Fruit fly (Drosophila melanogaster) whole organism, embryonic: ENCODE measurements around the gene Idgf4.

Source experiments
- ATbp ChIP-seq: fragments of 200-800 bp; sonication (Bioruptor generic); optimal IDR thresholded peaks from 2 replicates; lab custom pipeline; 2017; ENCODE audit warnings: missing biosample characterization, mild to moderate bottlenecking, missing genetic modification characterization, missing genetic modification reagents
- BEAF-32 ChIP-seq: fragments of 200-800 bp; sonication (Bioruptor generic); optimal IDR thresholded peaks from 3 replicates; lab custom pipeline; 2017; ENCODE audit warnings: missing biosample characterization, missing genetic modification characterization, mild to moderate bottlenecking, moderate library complexity, missing genetic modification reagents
- CG12155 ChIP-seq: fragments of 200-800 bp; sonication (Bioruptor generic); optimal IDR thresholded peaks from 3 replicates; lab custom pipeline; 2016; ENCODE audit warnings: missing biosample characterization, missing genetic modification characterization
- CG1233 ChIP-seq: fragments of 200-800 bp; sonication (Bioruptor generic); optimal IDR thresholded peaks from 4 replicates; lab custom pipeline; 2018; ENCODE audit warnings: missing biosample characterization, mild to moderate bottlenecking, missing genetic modification characterization
- CG13775 ChIP-seq: fragments of 200-800 bp; sonication (Bioruptor generic); optimal IDR thresholded peaks from 3 replicates; lab custom pipeline; 2017; ENCODE audit warnings: missing biosample characterization, mild to moderate bottlenecking, missing genetic modification characterization
- CG14860 ChIP-seq: fragments of 200-800 bp; sonication (Bioruptor generic); IDR thresholded peaks from 3 replicates; pipeline ENCODE4 v1.3.6; 2022; ENCODE audit warnings: missing biosample characterization, missing genetic modification characterization; ENCODE audit not compliant: partially characterized antibody
- CG15514 ChIP-seq: fragments of 200-800 bp; sonication (Bioruptor generic); optimal IDR thresholded peaks from 3 replicates; lab custom pipeline; 2017; ENCODE audit warnings: missing biosample characterization, missing genetic modification characterization, mild to moderate bottlenecking, moderate library complexity, missing genetic modification reagents
- CG18476 ChIP-seq: fragments of 200-800 bp; sonication (Bioruptor generic); optimal IDR thresholded peaks from 2 replicates; lab custom pipeline; 2016; ENCODE audit warnings: missing biosample characterization, mild to moderate bottlenecking, missing genetic modification characterization
- CG2116 ChIP-seq: fragments of 200-800 bp; sonication (Bioruptor generic); optimal IDR thresholded peaks from 3 replicates; lab custom pipeline; 2018; ENCODE audit warnings: missing biosample characterization, mild to moderate bottlenecking, missing genetic modification characterization
- CG2120 ChIP-seq: fragments of 200-800 bp; sonication (Bioruptor generic); optimal IDR thresholded peaks from 3 replicates; lab custom pipeline; 2016; ENCODE audit warnings: missing biosample characterization, missing genetic modification characterization
- CG2875 ChIP-seq: fragments of 200-800 bp; sonication (Bioruptor generic); optimal IDR thresholded peaks from 2 replicates; lab custom pipeline; 2017; ENCODE audit warnings: missing biosample characterization, mild to moderate bottlenecking, missing genetic modification characterization, missing genetic modification reagents
- CG3407 ChIP-seq: fragments of 200-800 bp; sonication (Bioruptor generic); optimal IDR thresholded peaks from 2 replicates; lab custom pipeline; 2018; ENCODE audit warnings: missing biosample characterization, mild to moderate bottlenecking, missing genetic modification characterization
- CG34422 ChIP-seq: fragments of 200-800 bp; sonication (Bioruptor generic); IDR thresholded peaks from 3 replicates; pipeline ENCODE4 v1.3.6; 2022; ENCODE audit warnings: missing biosample characterization, missing genetic modification characterization
- CG5953 ChIP-seq: fragments of 200-800 bp; sonication (Bioruptor generic); IDR thresholded peaks from 2 replicates; pipeline ENCODE4 v1.3.6; 2022; ENCODE audit warnings: missing biosample characterization, missing genetic modification characterization
- CG6683 ChIP-seq: fragments of 200-800 bp; sonication (Bioruptor generic); optimal IDR thresholded peaks from 2 replicates; lab custom pipeline; 2017; ENCODE audit warnings: missing biosample characterization, mild to moderate bottlenecking, missing genetic modification characterization, missing genetic modification reagents
- CG7745 ChIP-seq: fragments of 200-800 bp; sonication (Bioruptor generic); optimal IDR thresholded peaks from 2 replicates; lab custom pipeline; 2018; ENCODE audit warnings: missing biosample characterization, mild to moderate bottlenecking, missing genetic modification characterization, moderate library complexity
- CG7987 ChIP-seq: fragments of 200-800 bp; sonication (Bioruptor generic); optimal IDR thresholded peaks from 2 replicates; lab custom pipeline; 2018; ENCODE audit warnings: missing biosample characterization, mild to moderate bottlenecking, missing genetic modification characterization, moderate library complexity
- CG8765 ChIP-seq: fragments of 200-800 bp; sonication (Bioruptor generic); IDR thresholded peaks from 2 replicates; pipeline ENCODE4 v1.3.6; 2022; ENCODE audit warnings: missing biosample characterization, missing genetic modification characterization
- CG8944 ChIP-seq: fragments of 200-800 bp; sonication (Bioruptor generic); optimal IDR thresholded peaks from 3 replicates; lab custom pipeline; 2016; ENCODE audit warnings: missing biosample characterization, missing genetic modification characterization
- CG9727 ChIP-seq: fragments of 200-800 bp; sonication (Bioruptor generic); optimal IDR thresholded peaks from 3 replicates; lab custom pipeline; 2017; ENCODE audit warnings: missing biosample characterization, mild to moderate bottlenecking, missing genetic modification characterization
- CTCF ChIP-seq: fragments of 200-800 bp; sonication (Bioruptor generic); optimal IDR thresholded peaks from 2 replicates; lab custom pipeline; 2017; ENCODE audit warnings: missing biosample characterization, mild to moderate bottlenecking, missing genetic modification characterization, moderate library complexity
- Drgx ChIP-seq: fragments of 200-800 bp; sonication (Bioruptor generic); IDR thresholded peaks from 2 replicates; pipeline ENCODE4 v1.3.6; 2022; ENCODE audit warnings: missing biosample characterization, missing genetic modification characterization
- E2f2 ChIP-seq: fragments of 200-800 bp; sonication (Bioruptor generic); IDR thresholded peaks from 2 replicates; pipeline ENCODE4 v1.3.6; 2022; ENCODE audit warnings: missing biosample characterization, missing genetic modification characterization
- Hr51 ChIP-seq, 2 experiments: fragments of 200-800 bp; sonication (Bioruptor generic); optimal IDR thresholded peaks; 2 replicates in 1 of 2; 3 replicates in 1 of 2; lab custom pipeline; 2016 to 2018; ENCODE audit warnings: missing biosample characterization in 2 of 2, missing genetic modification characterization in 2 of 2, mild to moderate bottlenecking in 1 of 2, moderate library complexity in 1 of 2
- MBD-R2 ChIP-seq: fragments of 200-800 bp; sonication (Bioruptor generic); IDR thresholded peaks from 2 replicates; pipeline ENCODE4 v1.3.6; 2022; ENCODE audit warnings: missing biosample characterization, missing genetic modification characterization
- Optix ChIP-seq: fragments of 200-800 bp; sonication (Bioruptor generic); IDR thresholded peaks from 3 replicates; pipeline ENCODE4 v1.3.6; 2022; ENCODE audit warnings: missing biosample characterization, missing genetic modification characterization
- Pdp1 ChIP-seq, 2 experiments: fragments of 200-800 bp; sonication (Bioruptor generic); optimal IDR thresholded peaks; 3 replicates each; lab custom pipeline; 2016; ENCODE audit warnings: missing biosample characterization in 2 of 2, missing genetic modification characterization in 2 of 2, mild to moderate bottlenecking in 1 of 2, moderate library complexity in 1 of 2
- Usf ChIP-seq: fragments of 200-800 bp; sonication (Bioruptor generic); optimal IDR thresholded peaks from 2 replicates; lab custom pipeline; 2017; ENCODE audit warnings: missing genotype, missing biosample characterization, missing genetic modification characterization
- abd-A ChIP-seq: fragments of 200-800 bp; sonication (Bioruptor generic); optimal IDR thresholded peaks from 3 replicates; lab custom pipeline; 2019; ENCODE audit warnings: missing biosample characterization, mild to moderate bottlenecking, missing genetic modification characterization, moderate library complexity
- chif ChIP-seq, 2 experiments: fragments of 200-800 bp; sonication (Bioruptor generic); optimal IDR thresholded peaks; 3 replicates each; lab custom pipeline; 2016; ENCODE audit warnings: missing biosample characterization in 2 of 2, missing genetic modification characterization in 2 of 2
- dmrt11E ChIP-seq: fragments of 200-800 bp; sonication (Bioruptor generic); optimal IDR thresholded peaks from 3 replicates; lab custom pipeline; 2018; ENCODE audit warnings: missing biosample characterization, mild to moderate bottlenecking, missing genetic modification characterization, moderate library complexity
- dysf ChIP-seq: fragments of 200-800 bp; sonication (Bioruptor generic); IDR thresholded peaks from 3 replicates; pipeline ENCODE4 v1.3.6; 2022; ENCODE audit warnings: missing biosample characterization, missing genetic modification characterization
- hkb ChIP-seq, 2 experiments: fragments of 200-800 bp in 1 of 2; fragments of >200 bp in 1 of 2; sonication (Bioruptor generic) in 1 of 2; IDR thresholded peaks in 1 of 2; optimal IDR thresholded peaks in 1 of 2; 2 replicates each; pipeline versions ENCODE4 v1.3.6 to Lab custom; 2017 to 2022; ENCODE audit warnings: missing biosample characterization in 1 of 2, missing genetic modification characterization in 1 of 2
- inv ChIP-seq: fragments of 200-800 bp; sonication (Bioruptor generic); IDR thresholded peaks from 2 replicates; pipeline ENCODE4 v1.3.6; 2022; ENCODE audit warnings: missing biosample characterization, missing genetic modification characterization; ENCODE audit not compliant: partially characterized antibody
- lilli ChIP-seq: fragments of 200-800 bp; sonication (Bioruptor generic); optimal IDR thresholded peaks from 3 replicates; lab custom pipeline; 2016; ENCODE audit warnings: missing biosample characterization, missing genetic modification characterization
- nau ChIP-seq: fragments of 200-800 bp; sonication (Bioruptor generic); optimal IDR thresholded peaks from 3 replicates; lab custom pipeline; 2017; ENCODE audit warnings: missing biosample characterization, mild to moderate bottlenecking, missing genetic modification characterization, missing genetic modification reagents
- phol ChIP-seq: fragments of 200-800 bp; sonication (Bioruptor generic); optimal IDR thresholded peaks from 3 replicates; lab custom pipeline; 2018; ENCODE audit warnings: missing biosample characterization, mild to moderate bottlenecking, missing genetic modification characterization, moderate library complexity
- twi ChIP-seq: fragments of 200-800 bp; optimal IDR thresholded peaks from 2 replicates; lab custom pipeline; 2019; ENCODE audit warnings: missing biosample characterization, mild to moderate bottlenecking, missing genetic modification characterization, moderate library complexity
- wor ChIP-seq: fragments of 200-800 bp; sonication (Bioruptor generic); IDR thresholded peaks from 2 replicates; pipeline ENCODE4 v1.3.6; 2022; ENCODE audit warnings: missing biosample characterization, missing genetic modification characterization
- zf30C ChIP-seq: fragments of 200-800 bp; sonication (Bioruptor generic); optimal IDR thresholded peaks from 3 replicates; lab custom pipeline; 2018; ENCODE audit warnings: missing biosample characterization, mild to moderate bottlenecking, missing genetic modification characterization

Idgf4 gene

dm6 chrX:9930882-9931281 lies at the start of gene Idgf4 (continued):
- TF ChIP-seq abd-A (tag; lab: Kevin White, UChicago) (no peak), CG2116 (GFP tag; lab: Kevin White, UChicago) (no peak), Hr51 (GFP tag; optimal IDR thresholded peaks at IDR 0.05; lab: Kevin White, UChicago) (no peak), CG7745 (tag; lab: Kevin White, UChicago) (peak; percentile 41), CG34422 (GFP tag; lab: Robert Waterston, UW) (peak; percentile 16; the same call in 1 of the 3 replicates), dmrt11E (peak; percentile 11), ATbp (peak; percentile 25), CG18476 (GFP tag; lab: Kevin White, UChicago) (peak; percentile 47), Drgx (peak; percentile 41; the same call in 1 of the 2 replicates), CG15514 (GFP tag; lab: Kevin White, UChicago) (peak; percentile 9), nau (GFP tag; lab: Kevin White, UChicago) (no peak), CG2875 (peak; percentile 18), CG14860 (GFP tag; lab: Robert Waterston, UW) (no peak), CG1233 (GFP tag; lab: Kevin White, UChicago) (no peak), inv (GFP tag; lab: Robert Waterston, UW) (no peak), Pdp1 (GFP tag; optimal IDR thresholded peaks at IDR 0.05; lab: Kevin White, UChicago) (peak in 1 of 2 experiments; percentile 40), twi (tag; lab: Kevin White, UChicago) (no peak), CG12155 (GFP tag; lab: Kevin White, UChicago) (peak; percentile 66), MBD-R2 (GFP tag; lab: Robert Waterston, UW) (no peak), CG7987 (no peak), Optix (no peak), CG2120 (GFP tag; lab: Kevin White, UChicago) (peak; percentile 12), Usf (no peak), CG13775 (GFP tag; lab: Kevin White, UChicago) (no peak), chif (GFP tag; optimal IDR thresholded peaks at IDR 0.05; lab: Kevin White, UChicago) (peak in 1 of 2 experiments; percentile 4), phol (tag; lab: Kevin White, UChicago) (no peak), CTCF (GFP tag; lab: Kevin White, UChicago) (no peak)
- TF ChIP-seq, all 482 proteins: peak for 35

dm6 chrX:9980464-9980863 lies 49.7 kb upstream of the Idgf4 start, which contains the start of gene CG15252:
TSS of gene CG15252 (minus strand) at chrX:9980564.
- TF ChIP-seq CG3407 (GFP tag; lab: Kevin White, UChicago), result no peak
- no peak for TF ChIP-seq hkb (optimal IDR thresholded peaks at IDR 0.05; lab: Kevin White, UChicago)
- no peak for TF ChIP-seq hkb (GFP tag; IDR thresholded peaks at IDR 0.05; lab: Robert Waterston, UW)
- TF ChIP-seq lilli (GFP tag; lab: Kevin White, UChicago), result no peak
- TF ChIP-seq BEAF-32, result no peak
- no peak for TF ChIP-seq CG8944 (GFP tag; lab: Kevin White, UChicago)
- no peak for TF ChIP-seq CG8765 (GFP tag; lab: Robert Waterston, UW)
- TF ChIP-seq CG9727, result no peak
- TF ChIP-seq dysf (GFP tag; lab: Robert Waterston, UW), result no peak
- no peak for TF ChIP-seq CG5953
- TF ChIP-seq wor (GFP tag; lab: Robert Waterston, UW), result no peak
- TF ChIP-seq zf30C, result no peak
- TF ChIP-seq E2f2 (GFP tag; lab: Robert Waterston, UW), result no peak
- no peak for TF ChIP-seq CG6683 (GFP tag; lab: Kevin White, UChicago)
